Worm (Caenorhabditis elegans) whole organism, mixed stage, embryonic: ENCODE measurements around the gene ZK742.4.

Experiments
- M03D4.4 ChIP-seq: sonication (generic microtip); optimal IDR thresholded peaks from 2 replicates; lab custom pipeline; 2017; ENCODE audit warnings: mild to moderate bottlenecking, missing genetic modification characterization, missing compliant biosample characterization
- bed-3 ChIP-seq: fragments of 200-800 bp; sonication (Bioruptor generic); optimal IDR thresholded peaks from 3 replicates; lab custom pipeline; 2018; ENCODE audit warnings: mild to moderate bottlenecking, missing genetic modification characterization, moderate library complexity, missing compliant biosample characterization
- blmp-1 ChIP-seq: fragments of 150-350 bp; optimal IDR thresholded peaks from 2 replicates; lab custom pipeline; 2014; ENCODE audit warnings: missing biosample characterization, missing genetic modification characterization
- ceh-39 ChIP-seq: fragments of 150-350 bp; optimal IDR thresholded peaks from 2 replicates; lab custom pipeline; 2014; ENCODE audit warnings: missing biosample characterization, missing genetic modification characterization
- ceh-43 ChIP-seq: fragments of 200-800 bp; sonication (Bioruptor generic); optimal IDR thresholded peaks from 2 replicates; lab custom pipeline; 2018; ENCODE audit warnings: mild to moderate bottlenecking, missing genetic modification characterization, moderate library complexity, missing compliant biosample characterization
- ceh-83 ChIP-seq: fragments of 200-800 bp; sonication (Bioruptor generic); optimal IDR thresholded peaks from 2 replicates; lab custom pipeline; 2018; ENCODE audit warnings: mild to moderate bottlenecking, missing genetic modification characterization, missing compliant biosample characterization
- ces-1 ChIP-seq: fragments of 150-350 bp; optimal IDR thresholded peaks from 2 replicates; lab custom pipeline; 2014; ENCODE audit warnings: missing biosample characterization, missing genetic modification reagents, missing genetic modification characterization
- cnd-1 ChIP-seq: fragments of 200-800 bp; sonication (Bioruptor generic); optimal IDR thresholded peaks from 2 replicates; lab custom pipeline; 2018; ENCODE audit warnings: mild to moderate bottlenecking, missing genetic modification characterization, missing compliant biosample characterization
- drap-1 ChIP-seq: fragments of 200-800 bp; sonication (Bioruptor generic); optimal IDR thresholded peaks from 3 replicates; lab custom pipeline; 2018; ENCODE audit warnings: mild to moderate bottlenecking, missing genetic modification characterization, missing compliant biosample characterization
- elt-1 ChIP-seq: sonication (generic microtip); optimal IDR thresholded peaks from 2 replicates; lab custom pipeline; 2017; ENCODE audit warnings: missing genetic modification characterization, mild to moderate bottlenecking, missing compliant biosample characterization, antibody characterized with exemption, moderate library complexity, borderline replicate concordance; ENCODE audit not compliant: insufficient read depth
- elt-3 ChIP-seq: fragments of 150-350 bp; optimal IDR thresholded peaks from 2 replicates; lab custom pipeline; 2014; ENCODE audit warnings: missing biosample characterization, missing genetic modification characterization
- ham-2 ChIP-seq: fragments of 200-800 bp; sonication (Bioruptor generic); optimal IDR thresholded peaks from 2 replicates; lab custom pipeline; 2018; ENCODE audit warnings: mild to moderate bottlenecking, missing genetic modification characterization, missing compliant biosample characterization
- hlh-1 ChIP-seq: fragments of 150-350 bp; optimal IDR thresholded peaks from 2 replicates; lab custom pipeline; 2014; ENCODE audit warnings: missing biosample characterization, missing genetic modification reagents, missing genetic modification characterization
- lin-13 ChIP-seq: fragments of 150-350 bp; optimal IDR thresholded peaks from 2 replicates; lab custom pipeline; 2014; ENCODE audit warnings: missing biosample characterization, missing genetic modification characterization
- lsy-2 ChIP-seq: fragments of 150-350 bp; optimal IDR thresholded peaks from 2 replicates; lab custom pipeline; 2014; ENCODE audit warnings: missing biosample characterization, missing genetic modification characterization
- mab-5 ChIP-seq: fragments of 150-350 bp; optimal IDR thresholded peaks from 2 replicates; lab custom pipeline; 2014; ENCODE audit warnings: missing biosample characterization, missing genetic modification characterization
- mep-1 ChIP-seq: fragments of 150-350 bp; optimal IDR thresholded peaks from 2 replicates; lab custom pipeline; 2017; ENCODE audit warnings: missing biosample characterization, missing genetic modification reagents, missing genetic modification characterization, inconsistent platforms
- mls-2 ChIP-seq: sonication (generic microtip); optimal IDR thresholded peaks from 2 replicates; lab custom pipeline; 2016; ENCODE audit warnings: mild to moderate bottlenecking, missing genetic modification characterization, moderate library complexity, missing compliant biosample characterization
- nhr-2 ChIP-seq: fragments of 150-350 bp; optimal IDR thresholded peaks from 2 replicates; lab custom pipeline; 2014; ENCODE audit warnings: missing biosample characterization, missing genetic modification characterization
- nhr-76 ChIP-seq: sonication (generic microtip); optimal IDR thresholded peaks from 2 replicates; lab custom pipeline; 2017; ENCODE audit warnings: missing biosample characterization, missing genetic modification characterization
- pha-4 ChIP-seq: fragments of 150-350 bp; optimal IDR thresholded peaks from 2 replicates; lab custom pipeline; 2018; ENCODE audit warnings: missing biosample characterization, missing genetic modification reagents, missing genetic modification characterization
- sem-2 ChIP-seq: fragments of 200-800 bp; sonication (Bioruptor generic); optimal IDR thresholded peaks from 2 replicates; lab custom pipeline; 2018; ENCODE audit warnings: mild to moderate bottlenecking, missing genetic modification characterization, missing compliant biosample characterization
- snpc-4 ChIP-seq: fragments of 150-350 bp; optimal IDR thresholded peaks from 2 replicates; lab custom pipeline; 2014; ENCODE audit warnings: missing biosample characterization, missing genetic modification characterization
- sptf-1 ChIP-seq: sonication (generic microtip); optimal IDR thresholded peaks from 2 replicates; lab custom pipeline; 2017; ENCODE audit warnings: mild to moderate bottlenecking, missing genetic modification characterization, moderate library complexity, missing compliant biosample characterization
- unc-120 ChIP-seq: sonication (generic microtip); optimal IDR thresholded peaks from 2 replicates; lab custom pipeline; 2017; ENCODE audit warnings: missing genetic modification characterization, missing compliant biosample characterization; ENCODE audit not compliant: poor library complexity, severe bottlenecking
- unc-39 ChIP-seq: fragments of 150-350 bp; optimal IDR thresholded peaks from 2 replicates; lab custom pipeline; 2014; ENCODE audit warnings: missing biosample characterization, missing genetic modification characterization
- unc-62 ChIP-seq: fragments of 150-350 bp; optimal IDR thresholded peaks from 2 replicates; lab custom pipeline; 2014; ENCODE audit warnings: missing biosample characterization, missing genetic modification reagents, missing genetic modification characterization
- ztf-11 ChIP-seq: fragments of 150-350 bp; optimal IDR thresholded peaks from 2 replicates; lab custom pipeline; 2014; ENCODE audit warnings: missing biosample characterization, missing genetic modification characterization

ZK742.4 gene

DNA sequence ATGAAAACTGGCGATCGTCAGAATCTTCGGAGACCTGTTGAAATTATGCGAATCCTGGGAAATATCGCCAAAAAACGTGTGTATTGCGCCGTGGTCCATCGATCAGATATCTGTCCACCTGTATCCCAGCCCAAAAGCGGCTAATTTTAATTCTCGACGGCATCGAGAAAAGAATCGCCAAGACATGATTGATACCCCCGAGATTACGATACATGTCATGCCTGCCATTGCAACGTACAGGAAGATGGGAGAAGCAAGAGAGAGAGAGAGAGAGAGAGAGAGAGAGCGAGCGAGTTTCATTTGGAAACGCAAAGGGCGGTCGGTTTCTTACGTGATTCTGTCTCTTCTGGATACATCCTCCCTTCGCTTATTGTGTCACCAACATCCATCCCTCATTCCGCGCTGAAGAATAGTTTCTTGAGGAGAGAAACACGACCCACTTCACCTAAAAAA, 37.4 kb downstream of the ZK742.4 start, which contains the start of gene grl-10:
Gene grl-10, plus strand, starts transcription at position 403 of the 453 bp plus-strand sequence.
- no peak for TF ChIP-seq ztf-11
- TF ChIP-seq elt-1 (tag; lab: Kevin White, UChicago), result peak; percentile 70
- peak; percentile 28 for TF ChIP-seq ham-2
- TF ChIP-seq snpc-4 (tag; lab: Kevin White, UChicago), result no peak

DNA sequence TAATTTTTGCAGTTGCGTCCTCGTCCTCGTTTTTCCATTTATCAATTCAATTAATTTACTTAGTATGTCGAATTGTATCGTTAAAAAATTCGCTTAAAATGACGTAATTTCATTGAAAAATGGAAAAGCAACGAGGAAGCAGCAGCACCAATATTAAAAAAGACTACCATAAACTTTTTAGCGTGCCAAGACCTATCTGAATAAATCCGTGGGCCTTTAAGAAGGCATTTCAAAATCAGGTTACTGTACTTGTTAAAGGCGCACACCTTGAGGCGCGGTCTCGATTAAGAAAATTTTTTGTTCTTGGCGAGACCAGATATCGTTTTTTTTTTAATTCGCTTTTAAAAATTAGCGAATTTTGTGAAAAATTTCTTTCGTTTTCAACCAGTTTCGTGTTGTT, 37.9 kb downstream of the ZK742.4 start:
- no peak for TF ChIP-seq unc-120 (tag; lab: Kevin White, UChicago)
- no peak for TF ChIP-seq unc-39 (tag; lab: Kevin White, UChicago)
- no peak for TF ChIP-seq ces-1
- TF ChIP-seq mep-1 (tag; lab: Kevin White, UChicago), result no peak
- no peak for TF ChIP-seq blmp-1 (tag; lab: Kevin White, UChicago)
- no peak for TF ChIP-seq nhr-2 (tag; lab: Kevin White, UChicago)
- no peak for TF ChIP-seq cnd-1 (tag; lab: Kevin White, UChicago)
- no peak for TF ChIP-seq M03D4.4
- no peak for TF ChIP-seq pha-4 (tag; lab: Kevin White, UChicago)
- no peak for TF ChIP-seq ceh-83 (GFP tag; lab: Kevin White, UChicago)
- TF ChIP-seq ceh-43 (GFP tag; lab: Kevin White, UChicago), result no peak
- no peak for TF ChIP-seq lsy-2
- TF ChIP-seq bed-3 (GFP tag; lab: Kevin White, UChicago), result no peak
- no peak for TF ChIP-seq hlh-1 (tag; lab: Kevin White, UChicago)
- no peak for TF ChIP-seq mab-5 (tag; lab: Kevin White, UChicago)
- TF ChIP-seq ztf-11, result no peak
- TF ChIP-seq ceh-39, result no peak
- TF ChIP-seq nhr-76 (tag; lab: Kevin White, UChicago), result no peak

DNA sequence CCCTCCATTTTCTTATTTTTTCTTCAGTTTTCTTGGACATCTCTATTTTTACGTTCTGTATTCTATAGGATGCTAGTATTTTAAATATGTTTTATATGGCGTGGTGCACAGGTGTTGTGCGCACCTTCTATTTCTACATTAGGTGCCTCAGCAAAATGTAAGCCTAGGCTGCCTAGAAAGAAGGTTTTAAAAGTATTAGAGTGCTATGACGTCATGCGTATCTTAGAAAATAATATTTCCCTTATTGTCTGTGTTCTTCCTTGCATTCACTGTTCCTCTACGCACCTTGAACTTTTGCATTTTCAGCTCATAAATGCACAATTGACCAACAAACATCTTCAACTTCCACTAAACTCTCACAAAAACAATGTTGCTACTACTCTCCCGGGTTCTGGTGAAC, 40.6 kb downstream of the ZK742.4 start, which contains the start of gene frpr-3:
Gene frpr-3, plus strand, starts transcription at position 301 of the 400 bp plus-strand sequence.
- no peak for TF ChIP-seq snpc-4 (tag; lab: Kevin White, UChicago)
- TF ChIP-seq cnd-1 (tag; lab: Kevin White, UChicago), result no peak
- TF ChIP-seq unc-39 (tag; lab: Kevin White, UChicago), result no peak
- TF ChIP-seq mep-1 (tag; lab: Kevin White, UChicago), result no peak
- no peak for TF ChIP-seq elt-3 (tag; lab: Kevin White, UChicago)
- no peak for TF ChIP-seq ztf-11
- TF ChIP-seq blmp-1 (tag; lab: Kevin White, UChicago), result no peak
- TF ChIP-seq sem-2 (GFP tag; lab: Kevin White, UChicago), result no peak
- no peak for TF ChIP-seq elt-1 (tag; lab: Kevin White, UChicago)
- no peak for TF ChIP-seq sptf-1 (tag; lab: Kevin White, UChicago)

DNA sequence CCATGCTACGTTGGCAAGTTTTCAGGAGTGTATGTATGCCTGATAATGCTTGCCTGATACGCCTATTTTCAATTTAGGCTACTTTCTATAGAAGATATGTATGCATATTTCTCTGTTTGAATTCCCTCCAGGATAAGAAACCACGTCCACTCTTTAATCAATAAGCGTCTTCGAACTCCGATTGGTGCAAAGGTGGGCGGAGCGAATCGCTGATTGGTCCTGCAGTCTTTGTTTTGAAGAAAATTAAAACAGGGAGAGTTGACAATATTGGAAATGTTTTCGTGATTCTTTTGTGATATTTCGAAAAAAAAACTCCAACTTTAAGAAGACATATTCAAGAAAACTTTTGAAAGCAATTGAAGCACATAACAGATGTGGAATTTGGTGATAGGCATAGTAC, 49.7 kb downstream of the ZK742.4 start:
- TF ChIP-seq hlh-1 (tag; lab: Kevin White, UChicago), result no peak
- no peak for TF ChIP-seq drap-1 (GFP tag; lab: Kevin White, UChicago)
- no peak for TF ChIP-seq mep-1 (tag; lab: Kevin White, UChicago)
- no peak for TF ChIP-seq elt-3 (tag; lab: Kevin White, UChicago)
- no peak for TF ChIP-seq unc-62 (GFP tag; lab: Kevin White, UChicago)
- TF ChIP-seq nhr-2 (tag; lab: Kevin White, UChicago), result no peak
- no peak for TF ChIP-seq snpc-4 (tag; lab: Kevin White, UChicago)
- TF ChIP-seq sem-2 (GFP tag; lab: Kevin White, UChicago), result no peak
- no peak for TF ChIP-seq ceh-43 (GFP tag; lab: Kevin White, UChicago)
- TF ChIP-seq lin-13 (tag; lab: Kevin White, UChicago), result no peak
- TF ChIP-seq cnd-1 (tag; lab: Kevin White, UChicago), result no peak
- TF ChIP-seq mls-2, result no peak
- TF ChIP-seq ztf-11, result no peak
- no peak for TF ChIP-seq ceh-39
